Worm (Caenorhabditis elegans): Measurements from ENCODE around the gene W06G6.9.

ce11 chrV:16599835-16600234, 46.4 kb downstream of the W06G6.9 start:
- TF ChIP-seq ztf-29 (GFP tag; IDR thresholded peaks at IDR 0.05) (no peak), flt-1 (GFP tag; IDR thresholded peaks at IDR 0.05) (no peak), T22C8.4 (GFP tag; IDR thresholded peaks at IDR 0.05) (no peak)

Measured in whole organism, midembryonic.